Fruit fly (Drosophila melanogaster) whole organism, wandering third instar larva: ENCODE results near the gene Cep97.

Experiments
- Abd-B ChIP-seq: fragments of >200 bp; optimal IDR thresholded peaks from 2 replicates; lab custom pipeline; 2017; ENCODE audit warnings: missing biosample characterization, missing genetic modification characterization
- CG32264 ChIP-seq: fragments of 200-800 bp; sonication (Bioruptor generic); optimal IDR thresholded peaks from 2 replicates; lab custom pipeline; 2016; ENCODE audit warnings: missing biosample characterization, missing genetic modification characterization
- CG9705 ChIP-seq: fragments of 200-800 bp; sonication (Bioruptor generic); optimal IDR thresholded peaks from 2 replicates; lab custom pipeline; 2018; ENCODE audit warnings: missing biosample characterization, mild to moderate bottlenecking, missing genetic modification characterization
- CrebA ChIP-seq: fragments of 200-800 bp; sonication (Bioruptor generic); optimal IDR thresholded peaks from 2 replicates; lab custom pipeline; 2016; ENCODE audit warnings: missing biosample characterization, mild to moderate bottlenecking, missing genetic modification characterization, borderline replicate concordance
- Dfd ChIP-seq: fragments of >200 bp; optimal IDR thresholded peaks from 2 replicates; lab custom pipeline; 2017; ENCODE audit warnings: missing biosample characterization, missing genetic modification characterization
- Dif ChIP-seq: fragments of 200-275, 200-300 bp; sonication (Bioruptor generic); optimal IDR thresholded peaks from 2 replicates; lab custom pipeline; 2018; ENCODE audit warnings: missing biosample characterization, missing genetic modification characterization; ENCODE audit not compliant: partially characterized antibody
- GATAd ChIP-seq: sonication (Bioruptor generic); optimal IDR thresholded peaks from 2 replicates; lab custom pipeline; 2016; ENCODE audit warnings: missing biosample characterization, missing genetic modification characterization
- HLH106 ChIP-seq: fragments of 200-800 bp; optimal IDR thresholded peaks from 3 replicates; lab custom pipeline; 2019; ENCODE audit warnings: missing biosample characterization, mild to moderate bottlenecking, missing genetic modification characterization, moderate library complexity
- Hnf4 ChIP-seq: fragments of 200-800 bp; sonication (Bioruptor generic); optimal IDR thresholded peaks from 2 replicates; lab custom pipeline; 2016; ENCODE audit warnings: missing biosample characterization, mild to moderate bottlenecking, missing genetic modification characterization
- Hr78 ChIP-seq: fragments of >200 bp; optimal IDR thresholded peaks from 2 replicates; lab custom pipeline; 2017; ENCODE audit warnings: missing biosample characterization, missing genetic modification characterization
- Hr83 ChIP-seq: fragments of 200-300 bp; sonication (Bioruptor generic); optimal IDR thresholded peaks from 2 replicates; lab custom pipeline; 2016; ENCODE audit warnings: missing biosample characterization, mild to moderate bottlenecking, missing genetic modification characterization, moderate library complexity; ENCODE audit not compliant: poor library complexity, severe bottlenecking
- Jra ChIP-seq: sonication (Bioruptor generic); optimal IDR thresholded peaks from 2 replicates; lab custom pipeline; 2016; ENCODE audit warnings: missing biosample characterization, missing genetic modification characterization
- Mio ChIP-seq: sonication (Bioruptor generic); optimal IDR thresholded peaks from 2 replicates; lab custom pipeline; 2016; ENCODE audit warnings: missing biosample characterization, missing genetic modification characterization
- Myc ChIP-seq: fragments of >200 bp; optimal IDR thresholded peaks from 2 replicates; lab custom pipeline; 2017
- OdsH ChIP-seq: fragments of 200-800 bp; sonication (Bioruptor generic); optimal IDR thresholded peaks from 2 replicates; lab custom pipeline; 2016; ENCODE audit warnings: missing biosample characterization, mild to moderate bottlenecking, missing genetic modification characterization
- Rel ChIP-seq, 2 experiments: fragments of 200-800 bp; sonication (Bioruptor generic) in 1 of 2; optimal IDR thresholded peaks; 2 replicates in 1 of 2; 3 replicates in 1 of 2; lab custom pipeline; 2016 to 2019; ENCODE audit warnings: mild to moderate bottlenecking in 2 of 2, missing biosample characterization in 2 of 2, missing genetic modification characterization in 2 of 2, moderate library complexity in 1 of 2
- Sp1 ChIP-seq: fragments of 200-800 bp; sonication (Bioruptor generic); optimal IDR thresholded peaks from 3 replicates; lab custom pipeline; 2019; ENCODE audit warnings: missing biosample characterization, mild to moderate bottlenecking, missing genetic modification characterization, moderate library complexity
- Vsx2 ChIP-seq: fragments of 200-300, 225-300 bp; sonication (Bioruptor generic); optimal IDR thresholded peaks from 2 replicates; lab custom pipeline; 2018; ENCODE audit warnings: missing biosample characterization, missing genetic modification characterization; ENCODE audit not compliant: partially characterized antibody
- br ChIP-seq: fragments of 200-800 bp; sonication (Bioruptor generic); optimal IDR thresholded peaks from 2 replicates; lab custom pipeline; 2016; ENCODE audit warnings: missing biosample characterization, missing genetic modification characterization
- brk ChIP-seq: fragments of 200-800 bp; sonication (Bioruptor generic); optimal IDR thresholded peaks from 2 replicates; lab custom pipeline; 2016; ENCODE audit warnings: missing biosample characterization, mild to moderate bottlenecking, missing genetic modification characterization
- dl ChIP-seq, 2 experiments: fragments of 175-275, 200-275 bp in 1 of 2; fragments of 200-275 bp in 1 of 2; sonication (Bioruptor generic); optimal IDR thresholded peaks; lab custom pipeline; 2018; ENCODE audit warnings: mild to moderate bottlenecking in 2 of 2, missing biosample characterization in 2 of 2, missing genetic modification characterization in 2 of 2, moderate library complexity in 2 of 2; ENCODE audit not compliant: partially characterized antibody in 2 of 2, insufficient read depth in 1 of 2
- dsf ChIP-seq: sonication (Bioruptor generic); optimal IDR thresholded peaks from 2 replicates; lab custom pipeline; 2016; ENCODE audit warnings: missing biosample characterization, missing genetic modification characterization, borderline replicate concordance
- ey ChIP-seq: fragments of 200-800 bp; sonication (Bioruptor generic); optimal IDR thresholded peaks from 2 replicates; lab custom pipeline; 2016; ENCODE audit warnings: missing biosample characterization, missing genetic modification characterization
- foxo ChIP-seq, 2 experiments: fragments of 200-800 bp; sonication (Bioruptor generic); optimal IDR thresholded peaks; 2 replicates in 1 of 2; 3 replicates in 1 of 2; lab custom pipeline; 2016 to 2017; ENCODE audit warnings: missing biosample characterization in 2 of 2, missing genetic modification characterization in 2 of 2
- fru ChIP-seq: fragments of 200-800 bp; sonication (Bioruptor generic); optimal IDR thresholded peaks from 3 replicates; lab custom pipeline; 2016; ENCODE audit warnings: missing biosample characterization, mild to moderate bottlenecking, missing genetic modification characterization
- h ChIP-seq: fragments of 200-800 bp; sonication (Bioruptor generic); optimal IDR thresholded peaks from 3 replicates; lab custom pipeline; 2016; ENCODE audit warnings: missing biosample characterization, mild to moderate bottlenecking, missing genetic modification characterization
- jim ChIP-seq: fragments of 175-275, 200-325 bp; sonication (Bioruptor generic); optimal IDR thresholded peaks from 2 replicates; lab custom pipeline; 2016; ENCODE audit warnings: missing biosample characterization, mild to moderate bottlenecking, missing genetic modification characterization
- lola ChIP-seq: fragments of >200 bp; optimal IDR thresholded peaks from 2 replicates; lab custom pipeline; 2017; ENCODE audit warnings: missing biosample characterization, missing genetic modification characterization
- pan ChIP-seq: fragments of >200 bp; optimal IDR thresholded peaks from 2 replicates; lab custom pipeline; 2017
- sage ChIP-seq: fragments of 200-800 bp; sonication (Bioruptor generic); optimal IDR thresholded peaks from 2 replicates; lab custom pipeline; 2016; ENCODE audit warnings: missing biosample characterization, mild to moderate bottlenecking, missing genetic modification characterization
- sv ChIP-seq: fragments of 200-800 bp; sonication (Bioruptor generic); optimal IDR thresholded peaks from 3 replicates; lab custom pipeline; 2016; ENCODE audit warnings: missing biosample characterization, missing genetic modification characterization
- tai ChIP-seq: sonication (Bioruptor generic); optimal IDR thresholded peaks from 2 replicates; lab custom pipeline; 2016; ENCODE audit warnings: missing biosample characterization, missing genetic modification characterization
- usp ChIP-seq: fragments of >200 bp; optimal IDR thresholded peaks from 2 replicates; lab custom pipeline; 2017; ENCODE audit warnings: missing biosample characterization, missing genetic modification characterization

The Cep97 gene

dm6 chr2L:3833924-3834323 is 33.6 kb upstream of the Cep97 start:
- TF ChIP-seq fru (GFP tag; lab: Kevin White, UChicago) (no peak), dsf (GFP tag; lab: Kevin White, UChicago) (no peak), foxo (GFP tag; optimal IDR thresholded peaks at IDR 0.05; lab: Kevin White, UChicago) (no peak), Mio (no peak), tai (no peak), GATAd (GFP tag; lab: Kevin White, UChicago) (no peak), Dfd (GFP tag; lab: Kevin White, UChicago) (no peak), dl (GFP tag; optimal IDR thresholded peaks at IDR 0.05; lab: Kevin White, UChicago; ENCODE audit: insufficient read depth in 1 of 2, partially characterized antibody in 2 of 2) (no peak), CG9705 (GFP tag; lab: Kevin White, UChicago) (no peak), usp (GFP tag; lab: Kevin White, UChicago) (no peak), OdsH (GFP tag; lab: Kevin White, UChicago) (no peak)
- TF ChIP-seq, all 38 proteins: peak for 0

- TF ChIP-seq ey (GFP tag; lab: Kevin White, UChicago): no peak
- TF ChIP-seq Vsx2 (GFP tag; lab: Kevin White, UChicago): no peak
- TF ChIP-seq dl (GFP tag; optimal IDR thresholded peaks at IDR 0.05; lab: Kevin White, UChicago; ENCODE audit: insufficient read depth in 1 of 2, partially characterized antibody in 2 of 2): peak in 1 of 2 experiments; percentile 12
- no peak for TF ChIP-seq Abd-B (GFP tag; lab: Kevin White, UChicago)
- no peak for TF ChIP-seq Rel (GFP tag; optimal IDR thresholded peaks at IDR 0.05; lab: Kevin White, UChicago)
- TF ChIP-seq Rel (tag; optimal IDR thresholded peaks at IDR 0.05; lab: Kevin White, UChicago): peak; percentile 78
- TF ChIP-seq CG9705 (GFP tag; lab: Kevin White, UChicago): no peak
- no peak for TF ChIP-seq OdsH (GFP tag; lab: Kevin White, UChicago)
- TF ChIP-seq pan (lab: Kevin White, UChicago): no peak
- no peak for TF ChIP-seq Mio
- no peak for TF ChIP-seq HLH106 (tag; lab: Kevin White, UChicago)
- TF ChIP-seq lola (GFP tag; lab: Kevin White, UChicago): no peak
- no peak for TF ChIP-seq Dfd (GFP tag; lab: Kevin White, UChicago)
- no peak for TF ChIP-seq dsf (GFP tag; lab: Kevin White, UChicago)
- TF ChIP-seq Myc: no peak
- no peak for TF ChIP-seq Sp1
- no peak for TF ChIP-seq brk (GFP tag; lab: Kevin White, UChicago)
- TF ChIP-seq Hr78 (GFP tag; lab: Kevin White, UChicago): no peak
- TF ChIP-seq Hr83 (GFP tag; lab: Kevin White, UChicago): no peak
- TF ChIP-seq sage: no peak
- TF ChIP-seq Dif: peak; percentile 24
- TF ChIP-seq br (GFP tag; lab: Kevin White, UChicago): no peak
- TF ChIP-seq CrebA: no peak
- no peak for TF ChIP-seq h
- no peak for TF ChIP-seq GATAd (GFP tag; lab: Kevin White, UChicago)
- TF ChIP-seq CG32264 (GFP tag; lab: Kevin White, UChicago): no peak
These were observed 32.3 kb upstream of the Cep97 start for dm6 chr2L:3835221-3835620.

dm6 chr2L:3836440-3836890 is 31.0 kb upstream of the Cep97 start, which contains the start of gene slp2:
Gene slp2, plus strand, starts transcription at chr2L:3836840.
- TF ChIP-seq tai (no peak), sv (GFP tag; lab: Kevin White, UChicago) (no peak), Sp1 (no peak), OdsH (GFP tag; lab: Kevin White, UChicago) (no peak), HLH106 (tag; lab: Kevin White, UChicago) (no peak), Abd-B (GFP tag; lab: Kevin White, UChicago) (no peak), lola (GFP tag; lab: Kevin White, UChicago) (no peak), Hnf4 (GFP tag; lab: Kevin White, UChicago) (no peak), pan (lab: Kevin White, UChicago) (no peak), Jra (GFP tag; lab: Kevin White, UChicago) (no peak)

dm6 chr2L:3840975-3841374 is 26.5 kb upstream of the Cep97 start:
- no peak for TF ChIP-seq jim
- TF ChIP-seq fru (GFP tag; lab: Kevin White, UChicago): peak; percentile 1
